Comparison of ENCODE assay signal across 6 worm cellular contexts in genomic region chrIII:7814159-7815055, ce11.
TF ChIP-seq lines count a peak whose summit lies in the region.

Gene egl-5, plus strand, starts transcription at chrIII:7814374.

TF ChIP-seq in whole organism, L1 larva, 84 proteins besides CTCF, POLR2A, EP300 and RAD21:
- TF ChIP-seq lsy-2 (tag; optimal IDR thresholded peaks at IDR 0.05; lab: Kevin White, UChicago): peak in 1 of 2 experiments; percentile 20
- TF ChIP-seq nhr-11 (tag; optimal IDR thresholded peaks at IDR 0.05; lab: Kevin White, UChicago): no peak
- peak in 1 of 3 experiments; percentile 99 for TF ChIP-seq dpl-1 (GFP tag; optimal IDR thresholded peaks at IDR 0.05; lab: Kevin White, UChicago)
- TF ChIP-seq ztf-4 (tag; optimal IDR thresholded peaks at IDR 0.05; lab: Kevin White, UChicago): no peak
- peak; percentile 31 for TF ChIP-seq nhr-85 (tag; lab: Kevin White, UChicago)
- no peak for TF ChIP-seq grh-1 (GFP tag; IDR thresholded peaks at IDR 0.05; lab: Robert Waterston, UW)
- TF ChIP-seq lin-35 (GFP tag; optimal IDR thresholded peaks at IDR 0.05; lab: Kevin White, UChicago): no peak
TF ChIP-seq in whole organism, L1 larva: peak in this region for 3.

TF ChIP-seq in whole organism, L2 larva, 48 proteins besides CTCF, POLR2A, EP300 and RAD21:
- TF ChIP-seq unc-39 (tag; optimal IDR thresholded peaks at IDR 0.05; lab: Kevin White, UChicago) (no peak), lsy-2 (tag; optimal IDR thresholded peaks at IDR 0.05; lab: Kevin White, UChicago) (peak in 1 of 2 experiments; percentile 25), sem-4 (tag; optimal IDR thresholded peaks at IDR 0.05; lab: Kevin White, UChicago) (peak; percentile 100), fos-1 (tag; optimal IDR thresholded peaks at IDR 0.05; lab: Kevin White, UChicago) (no peak), F13H6.1 (tag; optimal IDR thresholded peaks at IDR 0.05; lab: Kevin White, UChicago) (no peak), nhr-237 (tag; optimal IDR thresholded peaks at IDR 0.05; lab: Kevin White, UChicago) (no peak), gmeb-1 (tag; optimal IDR thresholded peaks at IDR 0.05; lab: Kevin White, UChicago) (no peak), ceh-82 (tag; optimal IDR thresholded peaks at IDR 0.05; lab: Kevin White, UChicago) (no peak), nhr-21 (tag; optimal IDR thresholded peaks at IDR 0.05; lab: Kevin White, UChicago) (no peak), ztf-11 (tag; optimal IDR thresholded peaks at IDR 0.05; lab: Kevin White, UChicago) (no peak)
TF ChIP-seq in whole organism, L2 larva: peak in this region for 2.

TF ChIP-seq in whole organism, L3 larva, 47 proteins besides CTCF, POLR2A, EP300 and RAD21:
- TF ChIP-seq egl-5 (tag; optimal IDR thresholded peaks at IDR 0.05; lab: Kevin White, UChicago) (peak; percentile 99), nfya-1 (tag; optimal IDR thresholded peaks at IDR 0.05; lab: Kevin White, UChicago; ENCODE audit: insufficient read depth) (peak; percentile 79), fkh-10 (GFP tag; optimal IDR thresholded peaks at IDR 0.05; lab: Kevin White, UChicago) (no peak), elt-2 (tag; optimal IDR thresholded peaks at IDR 0.05; lab: Kevin White, UChicago) (no peak), nhr-67 (tag; optimal IDR thresholded peaks at IDR 0.05; lab: Kevin White, UChicago) (no peak), mml-1 (tag; optimal IDR thresholded peaks at IDR 0.05; lab: Kevin White, UChicago) (no peak), fkh-2 (tag; optimal IDR thresholded peaks at IDR 0.05; lab: Kevin White, UChicago) (no peak), skn-1 (tag; optimal IDR thresholded peaks at IDR 0.05; lab: Kevin White, UChicago) (peak; percentile 100), nhr-23 (tag; optimal IDR thresholded peaks at IDR 0.05; lab: Kevin White, UChicago) (peak; percentile 100), lin-39 (tag; optimal IDR thresholded peaks at IDR 0.05; lab: Kevin White, UChicago) (no peak), hmg-11 (tag; optimal IDR thresholded peaks at IDR 0.05; lab: Kevin White, UChicago) (no peak), lsy-12 (tag; optimal IDR thresholded peaks at IDR 0.05; lab: Kevin White, UChicago) (no peak)

TF ChIP-seq in whole organism, L4 larva, 104 proteins besides CTCF, POLR2A, EP300 and RAD21:
- TF ChIP-seq dmd-9 (GFP tag; IDR thresholded peaks at IDR 0.05; lab: Robert Waterston, UW) (no peak), ceh-32 (tag; optimal IDR thresholded peaks at IDR 0.05; lab: Kevin White, UChicago; ENCODE audit: poor library complexity) (no peak), nhr-6 (tag; optimal IDR thresholded peaks at IDR 0.05; lab: Kevin White, UChicago) (peak; percentile 100)

TF ChIP-seq in whole organism, late embryonic, 69 proteins besides CTCF, POLR2A, EP300 and RAD21:
- TF ChIP-seq Y22D7AL.16 (tag; optimal IDR thresholded peaks at IDR 0.05; lab: Kevin White, UChicago) (no peak), nfya-1 (tag; optimal IDR thresholded peaks at IDR 0.05; lab: Kevin White, UChicago) (peak; percentile 47)

TF ChIP-seq in whole organism, mixed stage, embryonic, 35 proteins besides CTCF, POLR2A, EP300 and RAD21:
- TF ChIP-seq nhr-28 (tag; optimal IDR thresholded peaks at IDR 0.05; lab: Kevin White, UChicago): no peak
- peak; percentile 100 for TF ChIP-seq zip-8 (tag; optimal IDR thresholded peaks at IDR 0.05; lab: Kevin White, UChicago)
- TF ChIP-seq sem-2 (GFP tag; optimal IDR thresholded peaks at IDR 0.05; lab: Kevin White, UChicago): no peak
- TF ChIP-seq bed-3 (GFP tag; optimal IDR thresholded peaks at IDR 0.05; lab: Kevin White, UChicago): no peak
- TF ChIP-seq ces-1 (GFP tag; optimal IDR thresholded peaks at IDR 0.05; lab: Kevin White, UChicago): peak; percentile 24
- peak; percentile 97 for TF ChIP-seq mab-5 (tag; optimal IDR thresholded peaks at IDR 0.05; lab: Kevin White, UChicago)
- no peak for TF ChIP-seq elt-3 (tag; optimal IDR thresholded peaks at IDR 0.05; lab: Kevin White, UChicago)
- TF ChIP-seq unc-39 (tag; optimal IDR thresholded peaks at IDR 0.05; lab: Kevin White, UChicago): no peak
- TF ChIP-seq sptf-1 (tag; optimal IDR thresholded peaks at IDR 0.05; lab: Kevin White, UChicago): no peak
- peak; percentile 26 for TF ChIP-seq lsy-2 (tag; optimal IDR thresholded peaks at IDR 0.05; lab: Kevin White, UChicago)
